Worm (Caenorhabditis elegans) whole organism, young adult: ENCODE measurements around the gene zipt-2.2.
A peak's percentile ranks its signal among the peaks of the same experiment; 100 is the strongest.

Experiments
- D2030.7 ChIP-seq: fragments of 200-800 bp; sonication (Bioruptor generic); IDR thresholded peaks from 2 replicates; pipeline ENCODE4 v1.3.6; 2022; ENCODE audit warnings: missing genetic modification reagents, missing genetic modification characterization, missing compliant biosample characterization
- F33H1.4 ChIP-seq: fragments of 200-800 bp; sonication (Bioruptor generic); IDR thresholded peaks from 2 replicates; pipeline ENCODE4 v1.3.6; 2022; ENCODE audit warnings: missing genetic modification reagents, missing genetic modification characterization, missing compliant biosample characterization
- attf-3 ChIP-seq: fragments of 200-800 bp; sonication (Bioruptor generic); conservative IDR thresholded peaks from 2 replicates; pipeline ENCODE4 v1.3.6; 2022; ENCODE audit warnings: missing genetic modification reagents, missing genetic modification characterization, missing compliant biosample characterization
- cebp-1 ChIP-seq, 2 experiments: fragments of 200-800 bp in 1 of 2; sonication (Bioruptor generic) in 1 of 2; sonication (generic microtip) in 1 of 2; IDR thresholded peaks in 1 of 2; optimal IDR thresholded peaks in 1 of 2; 2 replicates each; pipeline versions ENCODE4 v1.3.6 to Lab custom; 2017 to 2022; ENCODE audit warnings: missing compliant biosample characterization in 2 of 2, missing genetic modification characterization in 2 of 2, mild to moderate bottlenecking in 1 of 2, missing genetic modification reagents in 1 of 2, moderate library complexity in 1 of 2
- hmg-1.2 ChIP-seq: fragments of 200-800 bp; sonication (Bioruptor generic); IDR thresholded peaks from 2 replicates; pipeline ENCODE4 v1.3.6; 2022; ENCODE audit warnings: missing genetic modification reagents, missing genetic modification characterization, missing compliant biosample characterization
- lin-54 ChIP-seq: fragments of 200-800 bp; sonication (Bioruptor generic); optimal IDR thresholded peaks from 2 replicates; lab custom pipeline; 2018; ENCODE audit warnings: mild to moderate bottlenecking, missing genetic modification characterization, missing compliant biosample characterization
- mcd-1 ChIP-seq: fragments of 200-800 bp; sonication (Bioruptor generic); IDR thresholded peaks from 2 replicates; pipeline ENCODE4 v1.3.6; 2022; ENCODE audit warnings: missing genetic modification reagents, missing genetic modification characterization, missing compliant biosample characterization
- rcor-1 ChIP-seq: fragments of 200-800 bp; sonication (Bioruptor generic); IDR thresholded peaks from 2 replicates; pipeline ENCODE4 v1.3.6; 2022; ENCODE audit warnings: missing genetic modification reagents, missing genetic modification characterization, missing compliant biosample characterization
- ztf-28 ChIP-seq: fragments of 200-800 bp; sonication (Bioruptor generic); IDR thresholded peaks from 2 replicates; pipeline ENCODE4 v1.3.6; 2022; ENCODE audit warnings: missing genetic modification reagents, missing genetic modification characterization, missing compliant biosample characterization

zipt-2.2 gene

DNA sequence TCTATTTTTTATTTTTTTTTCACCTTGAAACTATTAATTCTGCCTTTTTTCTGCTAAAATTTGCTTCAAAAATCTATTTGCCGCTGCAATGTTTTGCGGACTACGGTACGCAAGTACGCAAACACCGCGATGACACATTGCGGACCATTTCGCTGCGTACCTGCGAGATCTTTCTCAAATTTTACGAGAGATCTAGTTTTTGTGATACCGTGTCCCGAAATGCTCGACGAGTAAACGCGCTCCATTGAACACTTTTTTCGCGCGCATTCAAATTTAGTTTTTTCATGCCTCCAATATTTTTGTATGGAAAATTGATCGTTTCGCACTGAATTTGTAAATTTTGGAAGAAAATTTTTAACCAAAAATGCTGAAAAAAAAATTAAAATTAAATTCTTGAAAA is 50.4 kb downstream of the zipt-2.2 start (continued):
- TF ChIP-seq rcor-1 (GFP tag; lab: Robert Waterston, UW) = peak; percentile 93
- 0 out of 2 replicates have a peak, but pooled peaks have one; percentile 56 for TF ChIP-seq ztf-28
- TF ChIP-seq D2030.7 (GFP tag; lab: Robert Waterston, UW) = peak; percentile 21; the same call in 1 of the 2 replicates
- peak; percentile 72 for TF ChIP-seq lin-54 (GFP tag; lab: Kevin White, UChicago)
- peak; percentile 81 for TF ChIP-seq F33H1.4 (GFP tag; lab: Robert Waterston, UW)
- peak; percentile 76 for TF ChIP-seq cebp-1 (GFP tag; IDR thresholded peaks at IDR 0.05; lab: Robert Waterston, UW)
- peak; percentile 7 for TF ChIP-seq cebp-1 (tag; optimal IDR thresholded peaks at IDR 0.05; lab: Kevin White, UChicago)
- TF ChIP-seq attf-3 (GFP tag; lab: Robert Waterston, UW) = peak; percentile 81

- peak; percentile 71 for TF ChIP-seq mcd-1 (GFP tag; lab: Robert Waterston, UW)
- peak; percentile 52; the same call in 1 of the 2 replicates for TF ChIP-seq hmg-1.2 (GFP tag; lab: Robert Waterston, UW)
- TF ChIP-seq attf-3 (GFP tag; lab: Robert Waterston, UW) = 0 out of 2 replicates have a peak, but pooled peaks have one; percentile 12
Measured at ce11 chrIV:4180032-4180431, 55.1 kb downstream of the zipt-2.2 start.
